Fruit fly (Drosophila melanogaster) whole organism: ENCODE results near the gene CG34256.

Experiments
- CG8478 ChIP-seq: fragments of >200 bp; optimal IDR thresholded peaks from 2 replicates; lab custom pipeline; 2018; ENCODE audit warnings: inconsistent platforms
- Dll ChIP-seq: fragments of >200 bp; optimal IDR thresholded peaks from 2 replicates; lab custom pipeline; 2017
- EcR ChIP-seq, 2 experiments: fragments of >200 bp; optimal IDR thresholded peaks; 2 replicates each; lab custom pipeline; 2017; ENCODE audit warnings: missing biosample characterization in 2 of 2, missing genetic modification characterization in 2 of 2, missing genetic modification reagents in 2 of 2
- pan ChIP-seq: fragments of >200 bp; optimal IDR thresholded peaks from 2 replicates; lab custom pipeline; 2017
- psq ChIP-seq: fragments of >200 bp; optimal IDR thresholded peaks from 2 replicates; lab custom pipeline; 2017
- usp ChIP-seq: fragments of >200 bp; optimal IDR thresholded peaks from 2 replicates; lab custom pipeline; 2017; ENCODE audit warnings: missing biosample characterization, missing genetic modification characterization, mixed read lengths

The CG34256 gene

DNA sequence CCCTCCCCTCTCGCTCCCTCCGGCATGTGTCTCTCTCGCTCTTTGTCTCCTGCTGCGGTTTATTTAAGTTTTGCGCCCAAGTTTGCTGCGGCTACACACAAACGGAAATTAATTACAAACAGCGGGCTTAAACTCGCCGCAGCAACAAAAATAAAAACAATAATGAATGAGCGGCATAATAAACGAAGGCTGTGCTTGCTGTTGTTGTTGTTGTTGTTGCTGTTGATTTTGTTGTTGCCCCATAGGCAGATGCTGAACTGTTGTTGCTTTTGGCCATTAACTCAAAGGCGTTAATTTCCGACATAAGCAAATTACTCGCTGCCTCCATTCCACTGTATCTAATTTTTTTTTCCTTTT is 27.2 kb upstream of the CG34256 start:
- TF ChIP-seq psq (lab: Kevin White, UChicago) = no peak
- TF ChIP-seq Dll (lab: Kevin White, UChicago) = no peak
- TF ChIP-seq usp (GFP tag; lab: Kevin White, UChicago) = no peak
- TF ChIP-seq pan (lab: Kevin White, UChicago) = no peak
- no peak for TF ChIP-seq EcR (GFP tag; optimal IDR thresholded peaks at IDR 0.05; lab: Kevin White, UChicago)
- TF ChIP-seq CG8478 (lab: Kevin White, UChicago) = no peak

DNA sequence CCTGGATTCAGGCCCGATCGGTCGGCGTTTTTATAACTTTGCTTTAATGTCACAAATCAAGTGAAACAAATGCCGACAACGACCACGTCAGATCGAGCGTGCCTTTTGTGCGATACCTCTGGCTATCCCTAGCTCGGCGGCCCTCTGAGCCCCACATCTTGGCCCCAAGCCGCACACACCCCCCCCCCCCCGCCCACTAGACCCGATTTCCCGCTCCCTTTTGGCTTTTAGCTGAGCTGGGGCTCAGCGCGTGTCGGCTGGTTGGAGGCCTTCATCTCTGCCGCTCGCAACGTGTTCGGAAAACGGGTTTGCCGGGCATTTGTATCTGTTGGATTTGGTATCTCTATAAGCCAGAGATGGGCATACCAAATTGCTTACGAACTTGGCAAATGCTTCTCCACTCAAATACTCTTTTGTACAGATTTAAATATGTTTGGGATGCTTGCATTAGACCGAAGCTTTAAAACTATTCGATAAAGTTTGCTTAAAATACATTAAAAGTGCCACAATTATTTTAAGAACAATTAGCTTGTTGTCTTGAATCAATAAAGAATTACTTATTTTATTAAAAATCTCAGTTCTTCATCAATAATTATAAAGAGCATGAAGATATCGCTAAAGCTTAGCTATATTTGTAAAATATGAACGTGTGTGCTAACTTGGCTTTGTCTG is 26.7 kb upstream of the CG34256 start:
- TF ChIP-seq CG8478 (lab: Kevin White, UChicago) (no peak), Dll (lab: Kevin White, UChicago) (peak; percentile 26)

DNA sequence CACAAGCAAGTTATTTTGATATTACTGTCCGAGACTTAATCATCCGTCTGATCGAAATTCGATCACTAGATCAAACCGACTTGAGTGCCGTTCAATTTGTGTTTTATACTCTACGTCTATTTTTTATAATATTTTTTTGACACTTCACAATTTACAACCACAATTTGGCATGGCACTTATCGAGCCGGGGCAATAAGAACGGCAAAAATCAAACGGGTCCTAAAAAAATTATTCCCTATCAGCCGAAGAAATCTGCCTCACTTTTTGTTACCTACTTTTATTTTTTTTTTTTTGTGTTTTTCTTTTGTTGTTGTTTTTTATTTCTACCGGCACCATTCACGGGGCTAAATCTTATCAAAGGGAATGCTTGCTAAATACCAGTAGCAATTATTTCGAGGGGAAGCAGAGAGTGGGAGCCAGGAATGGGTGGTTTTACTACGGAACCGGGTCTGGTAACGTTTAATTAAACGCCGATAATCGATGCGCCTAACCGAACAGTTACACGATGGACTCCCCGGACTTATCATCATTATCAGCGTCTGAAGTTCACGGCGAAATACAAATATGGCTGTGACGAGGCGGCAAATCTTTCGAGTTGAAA is 25.9 kb upstream of the CG34256 start:
- TF ChIP-seq psq (lab: Kevin White, UChicago) = no peak
- no peak for TF ChIP-seq pan (lab: Kevin White, UChicago)
- TF ChIP-seq usp (GFP tag; lab: Kevin White, UChicago) = no peak
- no peak for TF ChIP-seq Dll (lab: Kevin White, UChicago)

DNA sequence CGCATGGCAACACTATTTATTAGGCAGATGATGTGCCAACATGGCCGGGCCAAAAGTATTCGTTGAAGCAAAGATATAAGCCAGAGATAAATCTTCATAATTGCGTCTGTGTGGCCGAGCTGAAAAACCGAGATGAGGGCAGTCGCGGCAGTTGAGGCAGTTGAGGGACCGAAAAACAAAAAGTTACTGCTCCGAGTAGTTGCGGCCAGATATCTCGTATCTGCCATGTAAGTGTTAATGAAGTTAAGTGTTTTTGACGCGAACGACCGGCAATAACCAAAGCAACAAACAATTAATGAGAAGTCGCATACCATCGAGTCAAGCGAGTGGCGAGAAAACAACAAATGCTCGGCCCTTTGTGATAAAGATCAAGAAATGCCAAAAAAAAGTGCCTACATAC is 25.2 kb upstream of the CG34256 start:
- TF ChIP-seq Dll (lab: Kevin White, UChicago) (no peak), EcR (GFP tag; optimal IDR thresholded peaks at IDR 0.05; lab: Kevin White, UChicago) (no peak), CG8478 (lab: Kevin White, UChicago) (no peak), psq (lab: Kevin White, UChicago) (no peak), usp (GFP tag; lab: Kevin White, UChicago) (no peak), pan (lab: Kevin White, UChicago) (no peak)

DNA sequence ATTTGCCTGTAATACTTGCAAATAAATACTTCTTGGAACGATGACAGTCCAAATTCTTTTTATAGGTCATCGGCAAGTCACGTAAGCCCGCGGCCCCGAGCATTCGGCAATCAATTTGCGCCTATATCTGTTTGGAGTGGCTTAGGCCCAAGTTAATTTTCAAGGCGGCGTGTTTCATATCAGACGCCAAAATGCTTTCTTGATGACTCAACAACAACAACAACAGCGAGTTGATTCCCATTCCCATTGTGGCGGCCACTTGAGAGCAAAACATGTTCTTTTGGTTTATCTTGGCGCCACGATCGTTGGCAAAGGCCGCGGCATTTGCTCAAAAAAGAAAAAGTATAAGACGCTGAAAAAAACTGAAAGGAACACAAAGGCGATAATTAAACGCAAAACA is 24.5 kb upstream of the CG34256 start:
- TF ChIP-seq psq (lab: Kevin White, UChicago) (no peak), CG8478 (lab: Kevin White, UChicago) (no peak), EcR (GFP tag; optimal IDR thresholded peaks at IDR 0.05; lab: Kevin White, UChicago) (no peak), usp (GFP tag; lab: Kevin White, UChicago) (no peak), Dll (lab: Kevin White, UChicago) (no peak), pan (lab: Kevin White, UChicago) (no peak)

DNA sequence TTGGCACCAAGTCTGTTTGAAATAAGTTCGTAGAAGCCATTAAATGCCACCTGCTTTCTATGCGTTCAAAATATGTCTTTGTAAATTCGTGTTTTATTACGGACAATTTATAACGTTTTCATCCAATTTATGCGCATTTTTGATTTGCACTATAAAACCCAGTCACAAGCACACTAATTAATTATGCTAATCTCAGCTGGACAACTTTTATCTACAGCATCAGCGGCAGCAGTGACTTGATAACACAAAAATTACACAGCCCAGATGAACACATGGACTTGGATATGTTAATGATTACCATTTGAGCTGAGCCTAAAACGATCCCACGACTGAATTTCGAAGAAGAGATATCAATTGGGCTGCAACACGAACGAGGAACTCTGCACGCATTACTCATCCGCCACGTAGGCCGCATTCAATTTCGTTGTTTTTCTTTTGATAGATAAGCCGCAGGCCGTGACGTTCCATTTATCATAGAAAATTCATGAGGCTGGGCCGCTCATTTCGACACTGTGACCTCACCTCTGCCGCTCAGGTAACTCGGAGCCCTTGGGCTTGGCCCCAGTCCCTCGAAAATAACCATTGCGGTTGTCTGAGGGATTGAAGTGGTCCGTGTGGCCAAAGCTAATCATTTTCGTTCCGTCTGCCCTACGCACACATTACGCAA is 23.6 kb upstream of the CG34256 start:
- TF ChIP-seq Dll (lab: Kevin White, UChicago) (no peak), usp (GFP tag; lab: Kevin White, UChicago) (no peak), pan (lab: Kevin White, UChicago) (no peak), CG8478 (lab: Kevin White, UChicago) (no peak), psq (lab: Kevin White, UChicago) (no peak), EcR (GFP tag; optimal IDR thresholded peaks at IDR 0.05; lab: Kevin White, UChicago) (no peak)

DNA sequence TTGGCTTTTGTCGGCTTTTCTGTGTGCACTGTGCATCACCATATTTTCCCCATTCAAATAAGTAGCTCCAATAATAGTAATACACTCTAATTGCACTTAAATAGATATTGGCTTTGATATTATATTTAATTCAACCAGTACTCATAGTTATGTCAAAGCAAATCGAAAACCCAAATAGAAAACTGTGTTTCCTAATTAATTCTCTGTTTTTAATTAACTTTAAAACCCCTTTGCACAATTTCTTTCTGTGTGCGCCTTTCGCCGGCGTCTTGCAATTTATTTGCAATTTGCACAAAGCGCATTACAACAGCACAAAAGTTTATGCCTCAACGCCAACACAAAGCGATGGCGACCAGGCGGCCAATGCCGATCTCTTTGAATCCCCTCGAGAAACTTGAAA is 21.6 kb upstream of the CG34256 start:
- no peak for TF ChIP-seq usp (GFP tag; lab: Kevin White, UChicago)
- TF ChIP-seq CG8478 (lab: Kevin White, UChicago) = no peak
- no peak for TF ChIP-seq EcR (GFP tag; optimal IDR thresholded peaks at IDR 0.05; lab: Kevin White, UChicago)
- no peak for TF ChIP-seq psq (lab: Kevin White, UChicago)
- no peak for TF ChIP-seq Dll (lab: Kevin White, UChicago)
- no peak for TF ChIP-seq pan (lab: Kevin White, UChicago)

DNA sequence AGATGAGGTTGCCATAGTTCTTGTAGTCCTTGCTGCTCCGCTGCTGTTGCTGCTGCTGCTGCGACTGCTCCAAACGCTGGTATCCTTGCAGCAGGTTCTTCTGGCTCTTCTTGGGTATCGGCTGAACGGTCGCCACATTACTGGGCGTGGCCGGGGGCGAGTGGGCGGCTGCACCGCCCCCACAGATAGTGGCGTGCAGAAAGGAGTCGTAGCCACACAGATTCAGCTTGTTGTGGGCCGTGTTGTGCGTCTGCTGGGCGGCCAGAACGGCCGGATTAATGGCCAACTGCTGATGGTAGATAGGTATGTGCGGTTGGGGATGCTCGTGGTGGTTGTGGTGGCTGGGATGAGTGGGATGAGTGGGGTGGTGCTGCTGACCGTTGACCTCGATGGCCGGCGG is 15.8 kb upstream of the CG34256 start:
- no peak for TF ChIP-seq psq (lab: Kevin White, UChicago)
- no peak for TF ChIP-seq EcR (GFP tag; optimal IDR thresholded peaks at IDR 0.05; lab: Kevin White, UChicago)
- TF ChIP-seq pan (lab: Kevin White, UChicago) = no peak
- no peak for TF ChIP-seq CG8478 (lab: Kevin White, UChicago)
- TF ChIP-seq Dll (lab: Kevin White, UChicago) = no peak
- TF ChIP-seq usp (GFP tag; lab: Kevin White, UChicago) = no peak

DNA sequence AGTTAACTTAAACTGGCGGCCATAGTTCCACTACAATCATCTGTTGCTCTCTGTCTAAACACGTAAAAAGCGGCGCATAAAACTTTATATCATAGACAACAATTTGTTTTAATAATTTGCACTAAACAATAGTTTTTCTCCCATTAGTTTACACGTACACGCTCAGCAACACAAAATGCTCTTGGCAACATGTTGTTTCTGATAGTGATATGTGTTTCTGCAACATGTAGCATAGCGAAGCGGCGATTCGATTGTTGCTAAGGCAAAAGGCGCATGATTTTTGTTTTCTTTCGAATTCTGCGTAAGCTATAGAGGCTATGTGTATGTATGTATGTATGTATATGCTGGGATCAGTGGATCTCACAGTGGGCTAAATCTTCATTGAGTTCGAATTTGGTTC is 14.5 kb upstream of the CG34256 start:
- no peak for TF ChIP-seq pan (lab: Kevin White, UChicago)
- no peak for TF ChIP-seq psq (lab: Kevin White, UChicago)
- no peak for TF ChIP-seq usp (GFP tag; lab: Kevin White, UChicago)
- TF ChIP-seq Dll (lab: Kevin White, UChicago) = no peak
- TF ChIP-seq CG8478 (lab: Kevin White, UChicago) = no peak
- TF ChIP-seq EcR (GFP tag; optimal IDR thresholded peaks at IDR 0.05; lab: Kevin White, UChicago) = no peak

DNA sequence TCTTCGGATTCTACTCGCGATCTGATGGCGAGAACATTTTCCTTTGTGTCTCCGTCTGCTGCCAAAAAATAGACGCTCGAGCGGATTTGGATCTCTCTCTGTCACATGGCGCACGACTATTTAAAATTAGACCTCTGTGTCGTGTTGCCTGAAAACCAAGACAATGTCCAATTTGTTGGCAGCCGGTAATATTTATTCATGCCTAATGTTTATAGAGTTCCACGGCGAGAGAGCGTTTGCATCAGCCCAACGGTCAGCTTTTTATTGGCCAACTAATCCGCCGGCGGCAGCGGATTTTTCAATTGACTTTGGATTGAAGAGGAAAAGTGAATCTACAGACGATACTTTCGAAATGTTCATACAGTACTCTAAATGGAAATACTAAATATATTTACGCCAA is 13.6 kb upstream of the CG34256 start, which contains the start of gene SmydA-2:
SmydA-2 (minus strand) TSS at position 33 of the 400 bp plus-strand sequence.
- TF ChIP-seq EcR (GFP tag; optimal IDR thresholded peaks at IDR 0.05; lab: Kevin White, UChicago) (no peak), usp (GFP tag; lab: Kevin White, UChicago) (no peak), CG8478 (lab: Kevin White, UChicago) (no peak), psq (lab: Kevin White, UChicago) (no peak), Dll (lab: Kevin White, UChicago) (no peak)

DNA sequence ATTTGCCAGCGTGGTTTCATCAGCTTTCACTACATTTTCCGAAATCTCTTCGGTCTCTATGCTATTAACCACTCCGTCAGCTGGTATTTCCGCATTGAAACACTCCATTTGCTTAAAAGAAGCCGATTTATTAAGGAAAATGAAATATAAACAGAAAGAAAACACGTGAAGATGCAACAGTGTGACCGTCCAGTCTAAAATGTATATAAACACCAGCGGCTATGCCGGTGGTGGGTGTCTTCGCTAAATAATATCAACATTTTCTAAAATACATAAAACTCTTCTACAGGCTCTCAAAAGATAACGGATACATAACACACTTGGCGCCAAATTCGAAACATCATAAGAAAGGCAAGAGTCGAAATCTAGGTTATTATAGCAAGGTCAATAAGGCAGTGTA is 10.8 kb upstream of the CG34256 start, which contains the start of gene CG3808:
CG3808 (minus strand) TSS at position 196 of the 400 bp plus-strand sequence.
- no peak for TF ChIP-seq psq (lab: Kevin White, UChicago)
- TF ChIP-seq CG8478 (lab: Kevin White, UChicago) = no peak
- TF ChIP-seq Dll (lab: Kevin White, UChicago) = no peak
